Worm (Caenorhabditis elegans) whole organism, late embryonic: Measurements from ENCODE around the gene rps-30.

Experiments used
- C08G9.2 ChIP-seq: sonication (generic microtip); optimal IDR thresholded peaks from 2 replicates; lab custom pipeline; 2016; ENCODE audit warnings: mild to moderate bottlenecking, missing genetic modification characterization, moderate library complexity, missing compliant biosample characterization
- Y22D7AL.16 ChIP-seq: sonication (generic microtip); optimal IDR thresholded peaks from 2 replicates; lab custom pipeline; 2016; ENCODE audit warnings: missing genetic modification characterization, missing compliant biosample characterization
- ama-1 ChIP-seq: fragments of 150-350 bp; optimal IDR thresholded peaks from 2 replicates; lab custom pipeline; 2014
- ceh-14 ChIP-seq: sonication (generic microtip); optimal IDR thresholded peaks from 2 replicates; lab custom pipeline; 2016; ENCODE audit warnings: missing genotype, missing genetic modification characterization, missing compliant biosample characterization
- ceh-18 ChIP-seq: sonication (generic microtip); optimal IDR thresholded peaks from 2 replicates; lab custom pipeline; 2016; ENCODE audit warnings: missing genetic modification characterization, missing compliant biosample characterization
- ceh-2 ChIP-seq: sonication (generic microtip); optimal IDR thresholded peaks from 2 replicates; lab custom pipeline; 2016; ENCODE audit warnings: missing genotype, missing genetic modification characterization, missing compliant biosample characterization
- ceh-22 ChIP-seq: sonication (generic microtip); optimal IDR thresholded peaks from 2 replicates; lab custom pipeline; 2017; ENCODE audit warnings: missing biosample characterization, missing genetic modification characterization
- ceh-24 ChIP-seq: sonication (generic microtip); optimal IDR thresholded peaks from 2 replicates; lab custom pipeline; 2016; ENCODE audit warnings: mild to moderate bottlenecking, missing genetic modification characterization, missing compliant biosample characterization
- ceh-31 ChIP-seq: sonication (generic microtip); optimal IDR thresholded peaks from 2 replicates; lab custom pipeline; 2016; ENCODE audit warnings: missing genetic modification characterization, missing compliant biosample characterization
- ceh-45 ChIP-seq: fragments of 200-800 bp; sonication (Bioruptor generic); IDR thresholded peaks from 2 replicates; pipeline ENCODE4 v1.3.6; 2022; ENCODE audit warnings: missing genetic modification reagents, missing genetic modification characterization, missing compliant biosample characterization
- ceh-48 ChIP-seq: sonication (generic microtip); optimal IDR thresholded peaks from 2 replicates; lab custom pipeline; 2016; ENCODE audit warnings: missing genetic modification characterization, inconsistent platforms, missing compliant biosample characterization
- che-1 ChIP-seq: sonication (generic microtip); optimal IDR thresholded peaks from 2 replicates; lab custom pipeline; 2016; ENCODE audit warnings: mild to moderate bottlenecking, missing genetic modification characterization, missing compliant biosample characterization
- dmd-4 ChIP-seq: sonication (generic microtip); optimal IDR thresholded peaks from 2 replicates; lab custom pipeline; 2016; ENCODE audit warnings: borderline replicate concordance, missing genetic modification characterization, missing compliant biosample characterization
- dve-1 ChIP-seq: sonication (generic microtip); optimal IDR thresholded peaks from 2 replicates; lab custom pipeline; 2017; ENCODE audit warnings: antibody characterized with exemption, mild to moderate bottlenecking, missing genetic modification characterization, missing compliant biosample characterization
- elt-2 ChIP-seq: sonication (generic microtip); optimal IDR thresholded peaks from 2 replicates; lab custom pipeline; 2016; ENCODE audit warnings: missing genetic modification reagents, missing genetic modification characterization, missing compliant biosample characterization
- elt-4 ChIP-seq: sonication (generic microtip); optimal IDR thresholded peaks from 2 replicates; lab custom pipeline; 2016; ENCODE audit warnings: missing genetic modification characterization, missing compliant biosample characterization
- ets-4 ChIP-seq: sonication (generic microtip); optimal IDR thresholded peaks from 2 replicates; lab custom pipeline; 2016; ENCODE audit warnings: missing genetic modification characterization, missing compliant biosample characterization
- fax-1 ChIP-seq: sonication (generic microtip); optimal IDR thresholded peaks from 2 replicates; lab custom pipeline; 2016; ENCODE audit warnings: missing genotype, missing genetic modification characterization, missing compliant biosample characterization
- hlh-30 ChIP-seq: sonication (generic microtip); optimal IDR thresholded peaks from 2 replicates; lab custom pipeline; 2017; ENCODE audit warnings: antibody characterized with exemption, missing genetic modification characterization, missing compliant biosample characterization; ENCODE audit not compliant: insufficient read depth
- hlh-6 ChIP-seq: sonication (generic microtip); optimal IDR thresholded peaks from 2 replicates; lab custom pipeline; 2016; ENCODE audit warnings: missing genotype, missing genetic modification characterization, missing compliant biosample characterization
- hlh-8 ChIP-seq: sonication (generic microtip); optimal IDR thresholded peaks from 2 replicates; lab custom pipeline; 2016; ENCODE audit warnings: missing genotype, missing genetic modification characterization, missing compliant biosample characterization
- lim-6 ChIP-seq: sonication (generic microtip); optimal IDR thresholded peaks from 2 replicates; lab custom pipeline; 2016; ENCODE audit warnings: missing genetic modification characterization, missing compliant biosample characterization
- lin-11 ChIP-seq: fragments of 200-800 bp; sonication (Bioruptor generic); optimal IDR thresholded peaks from 2 replicates; lab custom pipeline; 2018; ENCODE audit warnings: mild to moderate bottlenecking, missing genetic modification characterization, missing compliant biosample characterization
- madf-2 ChIP-seq: sonication (generic microtip); optimal IDR thresholded peaks from 2 replicates; lab custom pipeline; 2017; ENCODE audit warnings: missing genetic modification characterization, missing compliant biosample characterization
- nfya-1 ChIP-seq: sonication (generic microtip); optimal IDR thresholded peaks from 2 replicates; lab custom pipeline; 2017; ENCODE audit warnings: missing genetic modification characterization, mild to moderate bottlenecking, missing compliant biosample characterization, antibody characterized with exemption, moderate library complexity
- pax-1 ChIP-seq: fragments of 150-350 bp; optimal IDR thresholded peaks from 2 replicates; lab custom pipeline; 2014; ENCODE audit warnings: missing biosample characterization, missing genetic modification characterization
- pha-4 ChIP-seq: fragments of 150-350 bp; optimal IDR thresholded peaks from 2 replicates; lab custom pipeline; 2018; ENCODE audit warnings: missing biosample characterization, missing genetic modification reagents, missing genetic modification characterization
- pqm-1 ChIP-seq: sonication (generic microtip); optimal IDR thresholded peaks from 2 replicates; lab custom pipeline; 2016; ENCODE audit warnings: missing genetic modification characterization, missing compliant biosample characterization
- pros-1 ChIP-seq: fragments of 150-350 bp; optimal IDR thresholded peaks from 2 replicates; lab custom pipeline; 2014; ENCODE audit warnings: missing biosample characterization, missing genetic modification reagents, missing genetic modification characterization
- ref-2 ChIP-seq: sonication (generic microtip); optimal IDR thresholded peaks from 2 replicates; lab custom pipeline; 2016; ENCODE audit warnings: missing genetic modification characterization, missing compliant biosample characterization
- rnt-1 ChIP-seq: sonication (generic microtip); optimal IDR thresholded peaks from 2 replicates; lab custom pipeline; 2016; ENCODE audit warnings: missing genetic modification characterization, missing compliant biosample characterization
- sdc-2 ChIP-seq: sonication (generic microtip); optimal IDR thresholded peaks from 2 replicates; lab custom pipeline; 2016; ENCODE audit warnings: missing genotype, missing genetic modification characterization, missing compliant biosample characterization
- sox-2 ChIP-seq: fragments of 200-800 bp; sonication (Bioruptor generic); IDR thresholded peaks from 2 replicates; pipeline ENCODE4 v1.3.6; 2022; ENCODE audit warnings: missing genetic modification reagents, missing genetic modification characterization, missing compliant biosample characterization
- tbx-2 ChIP-seq: sonication (generic microtip); optimal IDR thresholded peaks from 2 replicates; lab custom pipeline; 2016; ENCODE audit warnings: missing genetic modification characterization, missing compliant biosample characterization
- tbx-7 ChIP-seq: sonication (generic microtip); optimal IDR thresholded peaks from 2 replicates; lab custom pipeline; 2016; ENCODE audit warnings: missing genotype, missing genetic modification characterization, missing compliant biosample characterization
- ttx-3 ChIP-seq: sonication (generic microtip); optimal IDR thresholded peaks from 2 replicates; lab custom pipeline; 2016; ENCODE audit warnings: missing genetic modification reagents, missing genetic modification characterization, missing compliant biosample characterization
- unc-3 ChIP-seq, 2 experiments: fragments of 200-800 bp in 1 of 2; sonication (Bioruptor generic) in 1 of 2; sonication (generic microtip) in 1 of 2; conservative IDR thresholded peaks in 1 of 2; optimal IDR thresholded peaks in 1 of 2; 2 replicates each; pipeline versions ENCODE4 v1.3.6 to Lab custom; 2016 to 2022; ENCODE audit warnings: missing compliant biosample characterization in 2 of 2, missing genetic modification characterization in 2 of 2, missing genetic modification reagents in 1 of 2
- unc-42 ChIP-seq: sonication (generic microtip); optimal IDR thresholded peaks from 2 replicates; lab custom pipeline; 2016; ENCODE audit warnings: missing genotype, missing genetic modification characterization, missing compliant biosample characterization
- unc-55 ChIP-seq: sonication (generic microtip); optimal IDR thresholded peaks from 2 replicates; lab custom pipeline; 2017; ENCODE audit warnings: missing biosample characterization, missing genetic modification reagents, missing genetic modification characterization
- zip-5 ChIP-seq: sonication (generic microtip); optimal IDR thresholded peaks from 2 replicates; lab custom pipeline; 2016; ENCODE audit warnings: missing genetic modification characterization, missing compliant biosample characterization
- ztf-16 ChIP-seq: sonication (generic microtip); optimal IDR thresholded peaks from 2 replicates; lab custom pipeline; 2017; ENCODE audit warnings: missing genetic modification characterization, missing compliant biosample characterization

The rps-30 gene

ce11 chrV:7819585-7819984 lies 43.2 kb downstream of the rps-30 start:
- TF ChIP-seq tbx-7 (no peak), ceh-45 (GFP tag; lab: Robert Waterston, UW) (no peak), unc-42 (tag; lab: Kevin White, UChicago) (peak; percentile 74)
- TF ChIP-seq, all 69 proteins: peak for 1

DNA sequence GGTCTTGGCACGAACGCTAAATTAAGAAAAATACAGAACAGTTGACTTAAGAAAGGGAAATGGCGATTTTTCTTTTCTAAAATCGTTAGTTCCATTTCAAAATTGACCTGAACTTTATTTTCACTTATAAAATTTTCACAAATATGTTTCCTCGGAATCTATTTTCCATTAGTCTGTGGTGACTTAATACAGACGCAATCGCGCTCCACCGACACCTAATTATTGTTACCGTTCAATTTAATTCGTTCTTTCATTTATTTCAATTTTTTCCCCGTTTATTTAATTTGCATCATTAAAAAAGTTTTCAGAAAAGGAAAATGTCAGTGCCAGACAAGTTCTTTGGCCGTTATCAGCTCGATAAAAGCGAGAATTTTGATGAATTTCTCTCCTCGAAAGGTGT lies 43.9 kb downstream of the rps-30 start, which contains the start of gene lbp-4:
TSS of gene lbp-4 (plus strand) at position 309 of the 400 bp plus-strand sequence.
- TF ChIP-seq unc-42 (tag; lab: Kevin White, UChicago), result peak; percentile 50
- TF ChIP-seq sox-2, result no peak
- peak; percentile 24 for TF ChIP-seq ceh-2 (tag; lab: Kevin White, UChicago)
- no peak for TF ChIP-seq hlh-8 (tag; lab: Kevin White, UChicago)
- TF ChIP-seq hlh-6 (tag; lab: Kevin White, UChicago), result no peak
- no peak for TF ChIP-seq hlh-30
- peak; percentile 23 for TF ChIP-seq lim-6 (tag; lab: Kevin White, UChicago)
- TF ChIP-seq elt-2 (tag; lab: Kevin White, UChicago), result peak; percentile 22
- no peak for TF ChIP-seq ceh-24 (tag; lab: Kevin White, UChicago)
- TF ChIP-seq pax-1 (tag; lab: Kevin White, UChicago), result no peak
- no peak for TF ChIP-seq ztf-16
- TF ChIP-seq dve-1, result no peak
- no peak for TF ChIP-seq ceh-48 (tag; lab: Kevin White, UChicago)
- no peak for TF ChIP-seq fax-1 (tag; lab: Kevin White, UChicago)
- TF ChIP-seq nfya-1, result no peak
- TF ChIP-seq ceh-31, result peak; percentile 92
- TF ChIP-seq unc-3 (GFP tag; conservative IDR thresholded peaks at IDR 0.05; lab: Robert Waterston, UW), result no peak
- TF ChIP-seq unc-3 (tag; optimal IDR thresholded peaks at IDR 0.05; lab: Kevin White, UChicago), result no peak
- peak; percentile 14 for TF ChIP-seq ets-4 (tag; lab: Kevin White, UChicago)
- TF ChIP-seq tbx-2 (tag; lab: Kevin White, UChicago), result peak; percentile 79
- TF ChIP-seq C08G9.2 (tag; lab: Kevin White, UChicago), result peak; percentile 57
- no peak for TF ChIP-seq ttx-3 (tag; lab: Kevin White, UChicago)
- no peak for TF ChIP-seq pqm-1
- no peak for TF ChIP-seq sdc-2 (tag; lab: Kevin White, UChicago)
- peak; percentile 2 for TF ChIP-seq zip-5 (tag; lab: Kevin White, UChicago)
- no peak for TF ChIP-seq pha-4 (tag; lab: Kevin White, UChicago)
- TF ChIP-seq Y22D7AL.16, result no peak
- TF ChIP-seq madf-2 (tag; lab: Kevin White, UChicago), result no peak
- TF ChIP-seq ama-1, result no peak
- TF ChIP-seq che-1 (tag; lab: Kevin White, UChicago), result no peak
- TF ChIP-seq ref-2, result no peak
- peak; percentile 62 for TF ChIP-seq ceh-14 (tag; lab: Kevin White, UChicago)
- TF ChIP-seq elt-4 (tag; lab: Kevin White, UChicago), result no peak
- no peak for TF ChIP-seq lin-11 (tag; lab: Kevin White, UChicago)
- TF ChIP-seq ceh-22 (tag; lab: Kevin White, UChicago), result no peak
- TF ChIP-seq dmd-4 (tag; lab: Kevin White, UChicago), result no peak

DNA sequence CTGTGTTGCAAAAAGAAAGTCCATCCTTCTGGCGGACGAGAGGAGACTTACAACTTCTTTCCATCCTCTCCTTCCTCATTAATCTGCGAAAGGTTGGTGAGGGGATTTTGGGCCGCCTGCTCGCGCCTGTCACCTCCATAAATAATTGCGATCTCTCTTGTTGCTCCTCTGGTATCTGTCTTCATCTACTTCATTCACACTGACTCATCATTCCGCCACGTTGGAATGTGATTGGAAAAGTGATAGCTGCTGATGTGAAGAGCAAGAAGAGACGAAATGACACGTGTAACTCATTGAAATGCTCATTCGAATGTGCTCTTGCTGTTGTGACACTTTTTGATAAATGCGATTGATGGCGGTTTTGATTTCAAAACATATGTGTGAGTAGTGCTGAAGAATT lies 46.3 kb downstream of the rps-30 start:
- TF ChIP-seq nfya-1 (peak; percentile 16), unc-55 (GFP tag; lab: Kevin White, UChicago) (peak; percentile 98), tbx-2 (tag; lab: Kevin White, UChicago) (peak; percentile 23), pros-1 (tag; lab: Kevin White, UChicago) (no peak), rnt-1 (tag; lab: Kevin White, UChicago) (peak; percentile 95), elt-2 (tag; lab: Kevin White, UChicago) (no peak), ceh-18 (tag; lab: Kevin White, UChicago) (peak; percentile 77), hlh-6 (tag; lab: Kevin White, UChicago) (peak; percentile 40)
